Worm (Caenorhabditis elegans): Measurements from ENCODE around the gene hdl-2.

Gene hdl-2

DNA sequence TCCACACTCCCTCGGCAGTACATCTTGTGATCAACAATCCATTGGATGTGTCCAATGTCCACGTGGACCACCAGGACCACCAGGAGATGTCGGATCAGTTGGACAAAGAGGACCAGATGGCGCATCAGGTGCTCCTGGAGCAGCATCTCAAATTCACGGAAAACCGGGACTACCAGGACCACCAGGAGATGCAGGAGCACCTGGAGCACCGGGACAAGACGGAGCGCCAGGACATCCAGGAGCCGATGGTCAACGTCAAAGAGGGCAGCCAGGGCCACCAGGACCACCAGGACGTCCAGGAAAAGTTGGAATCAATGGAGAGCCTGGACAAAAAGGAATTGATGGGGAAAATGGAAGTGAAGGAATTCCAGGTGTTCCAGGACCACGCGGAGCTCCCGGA is 25.0 kb upstream of the hdl-2 start:
- TF ChIP-seq ceh-8 (GFP tag; optimal IDR thresholded peaks at IDR 0.05): no peak
- no peak for TF ChIP-seq ceh-88 (GFP tag; IDR thresholded peaks at IDR 0.05)
- no peak for TF ChIP-seq hlh-4 (tag; optimal IDR thresholded peaks at IDR 0.05)
- TF ChIP-seq efl-1 (optimal IDR thresholded peaks at IDR 0.05): no peak
- TF ChIP-seq efl-1 (GFP tag; optimal IDR thresholded peaks at IDR 0.05 in 1 of 2): peak in 1 of 2 experiments; percentile 56
- no peak for TF ChIP-seq ces-1 (GFP tag; optimal IDR thresholded peaks at IDR 0.05)
- no peak for TF ChIP-seq dsc-1 (tag; optimal IDR thresholded peaks at IDR 0.05)
- no peak for TF ChIP-seq lin-13 (GFP tag; optimal IDR thresholded peaks at IDR 0.05)

DNA sequence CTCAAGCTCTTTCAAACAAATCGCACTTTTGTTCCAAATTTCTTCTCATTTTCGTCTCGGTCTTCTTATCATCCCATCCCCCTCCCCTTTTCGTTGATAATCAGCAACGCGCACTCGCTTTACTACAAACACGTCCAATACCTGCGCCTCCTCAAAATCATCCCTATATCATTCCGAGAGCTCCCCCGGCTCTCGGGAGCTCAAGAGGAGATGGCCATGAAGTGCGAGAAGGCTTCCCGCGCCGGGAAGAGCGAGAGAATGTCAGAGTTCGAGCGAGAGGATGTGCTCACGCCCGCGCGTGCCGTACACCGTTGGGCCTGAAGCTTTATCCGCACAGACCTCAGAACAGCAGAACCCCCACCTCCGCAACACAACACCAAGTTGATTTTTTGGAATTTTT is 23.1 kb upstream of the hdl-2 start:
- no peak for TF ChIP-seq ceh-63 (GFP tag; optimal IDR thresholded peaks at IDR 0.05)
- TF ChIP-seq mep-1 (tag; optimal IDR thresholded peaks at IDR 0.05): no peak
- no peak for TF ChIP-seq sup-37 (GFP tag; optimal IDR thresholded peaks at IDR 0.05)
- peak; percentile 65 for TF ChIP-seq lin-14 (GFP tag; optimal IDR thresholded peaks at IDR 0.05)
- TF ChIP-seq unc-130 (tag; optimal IDR thresholded peaks at IDR 0.05): no peak
- TF ChIP-seq skn-1 (tag; optimal IDR thresholded peaks at IDR 0.05): peak; percentile 5
- TF ChIP-seq rnt-1 (tag; optimal IDR thresholded peaks at IDR 0.05): peak; percentile 45
- TF ChIP-seq efl-1 (optimal IDR thresholded peaks at IDR 0.05): no peak
- no peak for TF ChIP-seq efl-1 (GFP tag; optimal IDR thresholded peaks at IDR 0.05 in 1 of 2)

DNA sequence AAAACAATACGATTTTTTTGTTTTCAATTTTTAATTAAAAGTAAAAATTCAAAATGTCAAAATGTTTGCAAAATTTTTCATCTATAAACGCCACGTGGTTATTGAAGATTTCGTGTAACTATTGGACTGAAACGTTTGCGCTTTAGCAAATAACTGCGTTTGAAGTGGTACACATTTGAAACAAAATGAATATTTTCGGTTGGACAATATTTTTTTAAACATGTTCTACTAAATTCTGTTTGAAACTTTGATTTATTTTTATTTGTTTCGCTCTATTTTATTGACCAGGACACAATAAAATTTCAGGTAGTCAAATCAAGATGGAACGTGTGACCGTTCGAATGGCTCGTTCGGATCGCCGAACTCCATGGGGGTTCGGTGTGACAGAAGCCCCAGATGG is 21.8 kb upstream of the hdl-2 start, which contains the start of gene alp-1:
Gene alp-1 (plus strand): TSS at position 301 of the 400 bp plus-strand sequence.
- no peak for TF ChIP-seq egl-27 (tag; optimal IDR thresholded peaks at IDR 0.05)
- TF ChIP-seq pax-3 (tag; optimal IDR thresholded peaks at IDR 0.05): no peak
- no peak for TF ChIP-seq nhr-19 (GFP tag; conservative IDR thresholded peaks at IDR 0.05)
- no peak for TF ChIP-seq lin-13 (GFP tag; optimal IDR thresholded peaks at IDR 0.05)
- no peak for TF ChIP-seq nhr-47 (tag; optimal IDR thresholded peaks at IDR 0.05)
- TF ChIP-seq sox-4 (tag; optimal IDR thresholded peaks at IDR 0.05): no peak
- TF ChIP-seq ceh-82 (tag; optimal IDR thresholded peaks at IDR 0.05): no peak
- no peak for TF ChIP-seq ces-1 (GFP tag; optimal IDR thresholded peaks at IDR 0.05)
- no peak for TF ChIP-seq C04F5.9 (tag; optimal IDR thresholded peaks at IDR 0.05)

DNA sequence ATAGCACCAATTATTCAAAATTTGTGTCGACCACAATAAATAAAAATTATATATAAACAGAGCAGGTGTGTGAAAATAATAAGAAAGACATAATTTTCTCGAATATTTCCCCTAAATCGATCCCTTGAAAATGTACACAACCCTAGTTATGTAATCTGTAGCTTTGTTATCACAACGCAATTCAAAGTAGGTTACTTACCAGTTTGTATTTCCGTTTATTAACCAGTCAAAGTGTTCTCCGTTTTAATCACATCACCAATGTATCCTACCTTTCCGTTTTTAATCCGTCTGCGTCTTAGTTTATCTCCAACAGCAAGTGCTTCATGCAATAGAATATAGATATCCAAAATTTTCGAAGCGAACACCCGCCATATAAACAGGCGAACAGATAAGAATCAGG is 20.6 kb upstream of the hdl-2 start:
- no peak for TF ChIP-seq fkh-4 (tag; optimal IDR thresholded peaks at IDR 0.05; ENCODE audit: borderline replicate concordance)
- TF ChIP-seq nhr-47 (tag; optimal IDR thresholded peaks at IDR 0.05): no peak
- no peak for TF ChIP-seq elt-2 (tag; optimal IDR thresholded peaks at IDR 0.05)
- TF ChIP-seq efl-1 (optimal IDR thresholded peaks at IDR 0.05): no peak
- peak in 1 of 2 experiments; percentile 73 for TF ChIP-seq efl-1 (GFP tag; optimal IDR thresholded peaks at IDR 0.05 in 1 of 2)

DNA sequence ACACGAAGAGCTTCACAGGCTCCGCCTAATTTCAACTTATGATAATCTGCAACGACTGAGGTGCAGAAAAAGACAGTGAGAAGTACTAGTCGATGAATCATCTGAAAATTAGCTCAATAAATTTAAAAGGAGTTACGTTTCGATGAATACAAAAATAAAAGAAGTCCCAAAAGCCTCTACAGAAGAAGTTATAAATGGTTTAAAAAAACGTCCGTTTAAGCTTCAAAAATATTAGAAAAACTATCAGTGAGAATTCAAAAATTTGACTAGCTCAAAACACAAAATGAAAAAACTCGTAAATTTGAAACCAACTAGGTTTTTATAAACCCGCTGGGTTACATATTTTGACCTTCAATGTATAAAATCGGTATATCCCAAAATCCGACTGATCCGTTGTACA is 18.0 kb upstream of the hdl-2 start, which contains the start of gene T11B7.5:
Gene T11B7.5 (minus strand): TSS at position 101 of the 400 bp plus-strand sequence.
- no peak for TF ChIP-seq fkh-8 (tag; optimal IDR thresholded peaks at IDR 0.05)
- no peak for TF ChIP-seq blmp-1 (tag; optimal IDR thresholded peaks at IDR 0.05)
- TF ChIP-seq nhr-90 (tag; optimal IDR thresholded peaks at IDR 0.05; ENCODE audit: poor library complexity): no peak
- TF ChIP-seq jun-1 (tag; optimal IDR thresholded peaks at IDR 0.05): no peak

DNA sequence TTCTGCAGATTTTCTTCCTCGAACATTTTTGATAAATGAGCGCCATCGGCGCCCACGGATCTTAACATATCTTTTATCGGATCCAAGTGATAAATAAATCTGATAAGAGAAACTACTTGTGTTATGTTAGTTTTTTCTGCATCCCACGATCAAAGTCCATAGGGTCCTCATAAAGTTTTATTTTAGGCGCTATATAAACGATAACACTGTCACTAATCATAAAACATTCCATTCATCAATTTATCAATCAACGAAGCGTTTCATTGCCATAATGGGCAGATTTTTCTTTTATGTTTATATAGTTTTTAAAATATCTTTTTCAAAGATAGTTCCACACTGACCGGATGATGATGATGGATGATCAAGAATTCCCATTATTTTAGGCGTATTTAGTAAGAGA is 9.3 kb upstream of the hdl-2 start:
- TF ChIP-seq Y116A8C.19 (tag; optimal IDR thresholded peaks at IDR 0.05; ENCODE audit: borderline replicate concordance): no peak
- TF ChIP-seq ceh-88 (GFP tag; IDR thresholded peaks at IDR 0.05): no peak
- TF ChIP-seq swsn-7 (tag; optimal IDR thresholded peaks at IDR 0.05): no peak
- TF ChIP-seq skn-1 (tag; optimal IDR thresholded peaks at IDR 0.05): no peak
- no peak for TF ChIP-seq dsc-1 (tag; optimal IDR thresholded peaks at IDR 0.05)
- peak; percentile 38 for TF ChIP-seq blmp-1 (tag; optimal IDR thresholded peaks at IDR 0.05)
- no peak for TF ChIP-seq pag-3 (tag; optimal IDR thresholded peaks at IDR 0.05; ENCODE audit: borderline replicate concordance, insufficient read depth)
- TF ChIP-seq nhr-71 (tag; optimal IDR thresholded peaks at IDR 0.05): peak; percentile 62
- no peak for TF ChIP-seq nhr-11 (tag; optimal IDR thresholded peaks at IDR 0.05)
- TF ChIP-seq ztf-4 (tag; optimal IDR thresholded peaks at IDR 0.05): no peak
- TF ChIP-seq elt-3 (tag; optimal IDR thresholded peaks at IDR 0.05): peak in 3 of 6 experiments; percentile 22 to 76 (median 71)
- TF ChIP-seq lin-35 (GFP tag; optimal IDR thresholded peaks at IDR 0.05): peak in 1 of 2 experiments; percentile 33
- no peak for TF ChIP-seq lir-3 (tag; optimal IDR thresholded peaks at IDR 0.05; ENCODE audit: poor library complexity)
- TF ChIP-seq nhr-90 (tag; optimal IDR thresholded peaks at IDR 0.05; ENCODE audit: poor library complexity): peak; percentile 61
- TF ChIP-seq C34B4.2 (tag; optimal IDR thresholded peaks at IDR 0.05): no peak
- no peak for TF ChIP-seq nhr-12 (tag; optimal IDR thresholded peaks at IDR 0.05)
- no peak for TF ChIP-seq pqm-1 (tag; optimal IDR thresholded peaks at IDR 0.05)
- TF ChIP-seq fos-1 (tag; optimal IDR thresholded peaks at IDR 0.05): no peak
- TF ChIP-seq lin-14 (GFP tag; optimal IDR thresholded peaks at IDR 0.05): peak; percentile 46
- TF ChIP-seq hlh-4 (tag; optimal IDR thresholded peaks at IDR 0.05): no peak
- no peak for TF ChIP-seq unc-86 (tag; optimal IDR thresholded peaks at IDR 0.05)

All from whole organism, L1 larva.